Fruit fly (Drosophila melanogaster): Measurements from ENCODE around the gene IntS12.

Gene IntS12

DNA sequence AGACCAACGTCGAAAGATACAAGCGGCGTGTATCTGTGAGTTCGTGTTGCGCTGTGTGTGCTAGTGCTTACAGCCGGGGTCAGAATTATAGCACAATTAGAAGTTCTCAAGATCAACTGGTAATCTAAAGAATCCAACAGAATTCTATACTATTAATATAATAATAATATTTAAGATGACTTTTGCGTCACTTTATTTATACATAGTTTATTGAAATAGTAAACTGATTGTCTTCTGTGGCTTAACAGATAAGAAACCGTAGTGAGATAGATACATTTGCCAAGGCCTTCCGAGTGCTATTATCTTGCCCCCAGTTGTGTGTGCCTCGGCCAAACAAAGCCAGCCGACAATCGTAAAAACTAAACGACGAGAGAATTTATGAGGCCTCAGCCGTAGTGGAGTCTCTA lies 23.1 kb downstream of the IntS12 start (continued):
- TF ChIP-seq HLH54F (GFP tag; optimal IDR thresholded peaks at IDR 0.05), result no peak
- TF ChIP-seq Kr (GFP tag; optimal IDR thresholded peaks at IDR 0.05), result peak; percentile 79
- no peak for TF ChIP-seq hkb (optimal IDR thresholded peaks at IDR 0.05)
- no peak; the same call in none of the 2 replicates for TF ChIP-seq hkb (GFP tag; IDR thresholded peaks at IDR 0.05)
- TF ChIP-seq onecut (GFP tag; IDR thresholded peaks at IDR 0.05), result peak; percentile 57
- no peak for TF ChIP-seq sima (GFP tag; optimal IDR thresholded peaks at IDR 0.05)
- TF ChIP-seq schlank (tag; optimal IDR thresholded peaks at IDR 0.05), result no peak
- no peak for TF ChIP-seq trh (GFP tag; optimal IDR thresholded peaks at IDR 0.05)
- peak in 1 of 3 experiments; percentile 85 for TF ChIP-seq lola (GFP tag; optimal IDR thresholded peaks at IDR 0.05)
- peak; percentile 80 for TF ChIP-seq CG9727 (GFP tag; optimal IDR thresholded peaks at IDR 0.05)
- TF ChIP-seq Stat92E (GFP tag; optimal IDR thresholded peaks at IDR 0.05), result peak in 1 of 3 experiments; percentile 85
- no peak for TF ChIP-seq CG34224 (GFP tag; IDR thresholded peaks at IDR 0.05; ENCODE audit: partially characterized antibody)
- TF ChIP-seq Taf1 (GFP tag; IDR thresholded peaks at IDR 0.05), result no peak
- TF ChIP-seq CG17912 (GFP tag; optimal IDR thresholded peaks at IDR 0.05), result no peak
- TF ChIP-seq CG4360 (GFP tag; IDR thresholded peaks at IDR 0.05), result no peak
- no peak for TF ChIP-seq cas (GFP tag; IDR thresholded peaks at IDR 0.05)
- TF ChIP-seq ttk (GFP tag; IDR thresholded peaks at IDR 0.05), result peak; percentile 44; the same call in 1 of the 2 replicates
- peak; percentile 0 for TF ChIP-seq CG7987 (GFP tag; optimal IDR thresholded peaks at IDR 0.05)
- peak; percentile 4 for TF ChIP-seq TFAM (GFP tag; optimal IDR thresholded peaks at IDR 0.05)
- TF ChIP-seq CG17186 (GFP tag; optimal IDR thresholded peaks at IDR 0.05), result peak; percentile 17
- TF ChIP-seq fru (optimal IDR thresholded peaks at IDR 0.05), result no peak
- no peak for TF ChIP-seq hth (optimal IDR thresholded peaks at IDR 0.05)
- no peak for TF ChIP-seq CG4617 (GFP tag; optimal IDR thresholded peaks at IDR 0.05; ENCODE audit: borderline replicate concordance)
- peak; percentile 50 for TF ChIP-seq zen (tag; optimal IDR thresholded peaks at IDR 0.05)
- TF ChIP-seq NK7.1 (GFP tag; optimal IDR thresholded peaks at IDR 0.05), result no peak
- TF ChIP-seq CG14965 (GFP tag; optimal IDR thresholded peaks at IDR 0.05; ENCODE audit: borderline replicate concordance), result no peak
- peak; percentile 66 for TF ChIP-seq tio (GFP tag; optimal IDR thresholded peaks at IDR 0.05)
- TF ChIP-seq maf-S (GFP tag; optimal IDR thresholded peaks at IDR 0.05), result no peak
- TF ChIP-seq CG9817 (tag; optimal IDR thresholded peaks at IDR 0.05), result peak; percentile 52
- TF ChIP-seq Neu2 (GFP tag; optimal IDR thresholded peaks at IDR 0.05; ENCODE audit: borderline replicate concordance), result no peak
- peak; percentile 21 for TF ChIP-seq CTCF (GFP tag; optimal IDR thresholded peaks at IDR 0.05)
- TF ChIP-seq CG2129 (GFP tag; IDR thresholded peaks at IDR 0.05; ENCODE audit: partially characterized antibody), result no peak
- TF ChIP-seq CG6254 (GFP tag; optimal IDR thresholded peaks at IDR 0.05), result peak; percentile 77
- TF ChIP-seq Hmx (GFP tag; optimal IDR thresholded peaks at IDR 0.05), result no peak
- no peak for TF ChIP-seq CG13123 (GFP tag; optimal IDR thresholded peaks at IDR 0.05)
- TF ChIP-seq CG6791 (GFP tag; IDR thresholded peaks at IDR 0.05; ENCODE audit: partially characterized antibody), result no peak
- peak; percentile 45 for TF ChIP-seq Jarid2 (GFP tag; optimal IDR thresholded peaks at IDR 0.05)
- peak; percentile 26 for TF ChIP-seq cg (GFP tag; optimal IDR thresholded peaks at IDR 0.05)
- no peak for TF ChIP-seq NC2α (GFP tag; optimal IDR thresholded peaks at IDR 0.05)
- TF ChIP-seq PHDP (tag; optimal IDR thresholded peaks at IDR 0.05), result peak; percentile 72
- peak; percentile 83 for TF ChIP-seq nmo (GFP tag; optimal IDR thresholded peaks at IDR 0.05)
- TF ChIP-seq rib (GFP tag; IDR thresholded peaks at IDR 0.05), result no peak
- TF ChIP-seq crol (GFP tag; IDR thresholded peaks at IDR 0.05), result no peak
- no peak for TF ChIP-seq luna (GFP tag; optimal IDR thresholded peaks at IDR 0.05)
- peak; percentile 31 for TF ChIP-seq CG2875 (GFP tag; optimal IDR thresholded peaks at IDR 0.05)
- no peak for TF ChIP-seq eve (GFP tag; optimal IDR thresholded peaks at IDR 0.05)
- TF ChIP-seq jigr1 (GFP tag; IDR thresholded peaks at IDR 0.05), result no peak
- TF ChIP-seq Scr (GFP tag; IDR thresholded peaks at IDR 0.05; ENCODE audit: partially characterized antibody), result no peak
- TF ChIP-seq Rx (GFP tag; IDR thresholded peaks at IDR 0.05), result no peak; the same call in 1 of the 2 replicates
- TF ChIP-seq Dip2 (GFP tag; IDR thresholded peaks at IDR 0.05), result no peak
- TF ChIP-seq fd102C (GFP tag; optimal IDR thresholded peaks at IDR 0.05), result peak; percentile 11
- no peak for TF ChIP-seq vnd (GFP tag; IDR thresholded peaks at IDR 0.05; ENCODE audit: partially characterized antibody)

Data from whole organism, embryonic.